Worm (Caenorhabditis elegans) whole organism, mixed stage, embryonic: Measurements from ENCODE around the gene srx-67.
A peak's percentile ranks its signal among the peaks of the same experiment; 100 is the strongest.

Source experiments
- M03D4.4 ChIP-seq: sonication (generic microtip); optimal IDR thresholded peaks from 2 replicates; lab custom pipeline; 2017; ENCODE audit warnings: mild to moderate bottlenecking, missing genetic modification characterization, missing compliant biosample characterization
- bed-3 ChIP-seq: fragments of 200-800 bp; sonication (Bioruptor generic); optimal IDR thresholded peaks from 3 replicates; lab custom pipeline; 2018; ENCODE audit warnings: mild to moderate bottlenecking, missing genetic modification characterization, moderate library complexity, missing compliant biosample characterization
- blmp-1 ChIP-seq: fragments of 150-350 bp; optimal IDR thresholded peaks from 2 replicates; lab custom pipeline; 2014; ENCODE audit warnings: missing biosample characterization, missing genetic modification characterization
- ceh-39 ChIP-seq: fragments of 150-350 bp; optimal IDR thresholded peaks from 2 replicates; lab custom pipeline; 2014; ENCODE audit warnings: missing biosample characterization, missing genetic modification characterization
- ces-1 ChIP-seq: fragments of 150-350 bp; optimal IDR thresholded peaks from 2 replicates; lab custom pipeline; 2014; ENCODE audit warnings: missing biosample characterization, missing genetic modification reagents, missing genetic modification characterization
- cnd-1 ChIP-seq: fragments of 200-800 bp; sonication (Bioruptor generic); optimal IDR thresholded peaks from 2 replicates; lab custom pipeline; 2018; ENCODE audit warnings: mild to moderate bottlenecking, missing genetic modification characterization, missing compliant biosample characterization
- drap-1 ChIP-seq: fragments of 200-800 bp; sonication (Bioruptor generic); optimal IDR thresholded peaks from 3 replicates; lab custom pipeline; 2018; ENCODE audit warnings: mild to moderate bottlenecking, missing genetic modification characterization, missing compliant biosample characterization
- elt-1 ChIP-seq: sonication (generic microtip); optimal IDR thresholded peaks from 2 replicates; lab custom pipeline; 2017; ENCODE audit warnings: missing genetic modification characterization, mild to moderate bottlenecking, missing compliant biosample characterization, antibody characterized with exemption, moderate library complexity, borderline replicate concordance; ENCODE audit not compliant: insufficient read depth
- elt-3 ChIP-seq: fragments of 150-350 bp; optimal IDR thresholded peaks from 2 replicates; lab custom pipeline; 2014; ENCODE audit warnings: missing biosample characterization, missing genetic modification characterization
- flh-1 ChIP-seq: fragments of 200-800 bp; sonication (Bioruptor generic); optimal IDR thresholded peaks from 2 replicates; lab custom pipeline; 2018; ENCODE audit warnings: mild to moderate bottlenecking, missing genetic modification characterization, moderate library complexity, missing compliant biosample characterization
- ham-2 ChIP-seq: fragments of 200-800 bp; sonication (Bioruptor generic); optimal IDR thresholded peaks from 2 replicates; lab custom pipeline; 2018; ENCODE audit warnings: mild to moderate bottlenecking, missing genetic modification characterization, missing compliant biosample characterization
- hlh-1 ChIP-seq: fragments of 150-350 bp; optimal IDR thresholded peaks from 2 replicates; lab custom pipeline; 2014; ENCODE audit warnings: missing biosample characterization, missing genetic modification reagents, missing genetic modification characterization
- lin-32 ChIP-seq: fragments of 200-800 bp; sonication (Bioruptor generic); optimal IDR thresholded peaks from 2 replicates; lab custom pipeline; 2018; ENCODE audit warnings: mild to moderate bottlenecking, missing genetic modification characterization, missing compliant biosample characterization
- lsy-2 ChIP-seq: fragments of 150-350 bp; optimal IDR thresholded peaks from 2 replicates; lab custom pipeline; 2014; ENCODE audit warnings: missing biosample characterization, missing genetic modification characterization
- mab-5 ChIP-seq: fragments of 150-350 bp; optimal IDR thresholded peaks from 2 replicates; lab custom pipeline; 2014; ENCODE audit warnings: missing biosample characterization, missing genetic modification characterization
- mep-1 ChIP-seq: fragments of 150-350 bp; optimal IDR thresholded peaks from 2 replicates; lab custom pipeline; 2017; ENCODE audit warnings: missing biosample characterization, missing genetic modification reagents, missing genetic modification characterization, inconsistent platforms
- nhr-12 ChIP-seq: fragments of 150-350 bp; optimal IDR thresholded peaks from 2 replicates; lab custom pipeline; 2014; ENCODE audit warnings: missing biosample characterization, missing genetic modification characterization
- nhr-2 ChIP-seq: fragments of 150-350 bp; optimal IDR thresholded peaks from 2 replicates; lab custom pipeline; 2014; ENCODE audit warnings: missing biosample characterization, missing genetic modification characterization
- nhr-237 ChIP-seq: fragments of 150-350 bp; optimal IDR thresholded peaks from 2 replicates; lab custom pipeline; 2014; ENCODE audit warnings: missing biosample characterization, missing genetic modification characterization
- nhr-28 ChIP-seq: fragments of 150-350 bp; optimal IDR thresholded peaks from 2 replicates; lab custom pipeline; 2014; ENCODE audit warnings: missing biosample characterization, missing genetic modification characterization
- nhr-76 ChIP-seq: sonication (generic microtip); optimal IDR thresholded peaks from 2 replicates; lab custom pipeline; 2017; ENCODE audit warnings: missing biosample characterization, missing genetic modification characterization
- pha-4 ChIP-seq: fragments of 150-350 bp; optimal IDR thresholded peaks from 2 replicates; lab custom pipeline; 2018; ENCODE audit warnings: missing biosample characterization, missing genetic modification reagents, missing genetic modification characterization
- sem-2 ChIP-seq: fragments of 200-800 bp; sonication (Bioruptor generic); optimal IDR thresholded peaks from 2 replicates; lab custom pipeline; 2018; ENCODE audit warnings: mild to moderate bottlenecking, missing genetic modification characterization, missing compliant biosample characterization
- snpc-4 ChIP-seq: fragments of 150-350 bp; optimal IDR thresholded peaks from 2 replicates; lab custom pipeline; 2014; ENCODE audit warnings: missing biosample characterization, missing genetic modification characterization
- sptf-1 ChIP-seq: sonication (generic microtip); optimal IDR thresholded peaks from 2 replicates; lab custom pipeline; 2017; ENCODE audit warnings: mild to moderate bottlenecking, missing genetic modification characterization, moderate library complexity, missing compliant biosample characterization
- tbx-8 ChIP-seq: fragments of 200-800 bp; sonication (Bioruptor generic); optimal IDR thresholded peaks from 2 replicates; lab custom pipeline; 2018; ENCODE audit warnings: mild to moderate bottlenecking, missing genetic modification characterization, moderate library complexity, missing compliant biosample characterization
- unc-120 ChIP-seq: sonication (generic microtip); optimal IDR thresholded peaks from 2 replicates; lab custom pipeline; 2017; ENCODE audit warnings: missing genetic modification characterization, missing compliant biosample characterization; ENCODE audit not compliant: poor library complexity, severe bottlenecking
- unc-39 ChIP-seq: fragments of 150-350 bp; optimal IDR thresholded peaks from 2 replicates; lab custom pipeline; 2014; ENCODE audit warnings: missing biosample characterization, missing genetic modification characterization
- unc-62 ChIP-seq: fragments of 150-350 bp; optimal IDR thresholded peaks from 2 replicates; lab custom pipeline; 2014; ENCODE audit warnings: missing biosample characterization, missing genetic modification reagents, missing genetic modification characterization

The srx-67 gene

ce11 chrV:3916480-3916879 is at the start of gene srx-67:
Gene srx-67 (plus strand): TSS chrV:3916780.
- TF ChIP-seq cnd-1 (tag; lab: Kevin White, UChicago) (no peak), bed-3 (no peak), elt-1 (tag; lab: Kevin White, UChicago) (no peak)

- TF ChIP-seq M03D4.4 (tag; lab: Kevin White, UChicago), result no peak
- TF ChIP-seq elt-1 (tag; lab: Kevin White, UChicago), result no peak
- no peak for TF ChIP-seq unc-39 (tag; lab: Kevin White, UChicago)
- no peak for TF ChIP-seq mab-5 (tag; lab: Kevin White, UChicago)
- TF ChIP-seq nhr-237 (tag; lab: Kevin White, UChicago), result no peak
- no peak for TF ChIP-seq lsy-2 (tag; lab: Kevin White, UChicago)
- no peak for TF ChIP-seq ces-1
- no peak for TF ChIP-seq unc-62 (GFP tag; lab: Kevin White, UChicago)
- TF ChIP-seq sptf-1 (tag; lab: Kevin White, UChicago), result no peak
- no peak for TF ChIP-seq cnd-1 (tag; lab: Kevin White, UChicago)
- TF ChIP-seq flh-1 (GFP tag; lab: Kevin White, UChicago), result no peak
- TF ChIP-seq lin-32, result no peak
Observed at ce11 chrV:3868905-3869304, 47.7 kb upstream of the srx-67 start, which contains the start of gene nhr-157. Gene nhr-157 (minus strand): TSS chrV:3869005.

ce11 chrV:3870359-3870758 is 46.2 kb upstream of the srx-67 start:
- TF ChIP-seq nhr-12 (tag; lab: Kevin White, UChicago) (no peak), ces-1 (peak; percentile 37)

- TF ChIP-seq sem-2 (no peak), elt-3 (tag; lab: Kevin White, UChicago) (no peak), mep-1 (tag; lab: Kevin White, UChicago) (no peak), nhr-76 (no peak)
- TF ChIP-seq, all 35 proteins: peak for 0
Observed at ce11 chrV:3874102-3874744, 42.4 kb upstream of the srx-67 start, which contains the start of gene nhr-158. Gene nhr-158 (minus strand): TSS chrV:3874152.

ce11 chrV:3877242-3877641 is 39.3 kb upstream of the srx-67 start:
- TF ChIP-seq bed-3 (no peak), unc-39 (tag; lab: Kevin White, UChicago) (no peak), M03D4.4 (tag; lab: Kevin White, UChicago) (no peak), nhr-76 (no peak), sem-2 (no peak), hlh-1 (no peak), mep-1 (tag; lab: Kevin White, UChicago) (no peak), snpc-4 (no peak), lsy-2 (tag; lab: Kevin White, UChicago) (no peak), lin-32 (no peak), mab-5 (tag; lab: Kevin White, UChicago) (no peak), ceh-39 (tag; lab: Kevin White, UChicago) (no peak), sptf-1 (tag; lab: Kevin White, UChicago) (no peak), flh-1 (GFP tag; lab: Kevin White, UChicago) (no peak)

ce11 chrV:3878223-3878622 is 38.4 kb upstream of the srx-67 start, which contains the start of gene nhr-159:
Gene nhr-159 (minus strand): TSS chrV:3878323.
- TF ChIP-seq ham-2 (GFP tag; lab: Kevin White, UChicago) (no peak), nhr-76 (no peak), sem-2 (no peak), tbx-8 (no peak), snpc-4 (no peak), pha-4 (tag; lab: Kevin White, UChicago) (no peak), nhr-28 (tag; lab: Kevin White, UChicago) (no peak), nhr-2 (tag; lab: Kevin White, UChicago) (no peak), cnd-1 (tag; lab: Kevin White, UChicago) (no peak), hlh-1 (no peak)
- TF ChIP-seq, all 35 proteins: peak for 0

ce11 chrV:3884550-3884949 is 32.0 kb upstream of the srx-67 start:
- TF ChIP-seq hlh-1 (no peak), mep-1 (tag; lab: Kevin White, UChicago) (no peak), unc-120 (tag; lab: Kevin White, UChicago) (no peak), nhr-28 (tag; lab: Kevin White, UChicago) (no peak), blmp-1 (tag; lab: Kevin White, UChicago) (no peak), unc-39 (tag; lab: Kevin White, UChicago) (no peak), drap-1 (GFP tag; lab: Kevin White, UChicago) (no peak), flh-1 (GFP tag; lab: Kevin White, UChicago) (no peak), lsy-2 (tag; lab: Kevin White, UChicago) (no peak), nhr-2 (tag; lab: Kevin White, UChicago) (no peak), bed-3 (no peak), sptf-1 (tag; lab: Kevin White, UChicago) (no peak), M03D4.4 (tag; lab: Kevin White, UChicago) (no peak)
